Worm (Caenorhabditis elegans) whole organism, midembryonic: Measurements from ENCODE around the gene pqn-96.

Experiments used
- T22C8.4 ChIP-seq: fragments of 200-800 bp; sonication (Bioruptor generic); IDR thresholded peaks from 2 replicates; pipeline ENCODE4 v1.3.6; 2022; ENCODE audit warnings: missing genetic modification characterization, missing compliant biosample characterization
- flt-1 ChIP-seq: fragments of 200-800 bp; sonication (Bioruptor generic); IDR thresholded peaks from 2 replicates; pipeline ENCODE4 v1.3.6; 2022; ENCODE audit warnings: missing genetic modification characterization, missing compliant biosample characterization
- med-1 ChIP-seq: sonication (generic microtip); optimal IDR thresholded peaks from 2 replicates; lab custom pipeline; 2017; ENCODE audit warnings: missing genetic modification characterization, mild to moderate bottlenecking, missing compliant biosample characterization, antibody characterized with exemption, missing genetic modification reagents; ENCODE audit not compliant: insufficient read depth
- ref-1 ChIP-seq: fragments of 200-800 bp; sonication (Bioruptor generic); conservative IDR thresholded peaks from 2 replicates; pipeline ENCODE4 v1.3.6; 2022; ENCODE audit warnings: missing genetic modification reagents, missing genetic modification characterization, missing compliant biosample characterization

DNA sequence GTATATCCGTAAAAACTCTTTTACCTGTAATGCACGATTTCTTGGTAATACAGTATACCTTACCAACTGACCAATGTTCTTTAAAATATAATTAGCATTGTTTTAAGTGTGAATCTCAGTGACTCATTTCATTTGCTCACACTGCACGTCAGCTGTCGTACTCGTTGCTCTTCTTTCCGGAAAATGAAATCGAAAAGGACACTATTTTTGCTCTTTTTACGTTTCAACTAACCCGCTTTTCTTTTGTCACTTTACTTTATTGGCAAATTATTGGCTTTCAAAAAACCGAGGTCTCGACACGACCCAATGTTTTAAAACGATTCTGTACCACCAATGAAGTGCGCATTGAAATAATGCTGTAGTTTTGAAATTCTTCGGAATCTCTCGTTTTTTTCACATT, 41.1 kb upstream of the pqn-96 start, which contains the start of gene F42H10.6:
- TF ChIP-seq med-1 (GFP tag; lab: Kevin White, UChicago) (no peak), flt-1 (GFP tag; lab: Robert Waterston, UW) (no peak), ref-1 (no peak), T22C8.4 (no peak)
